Fruit fly (Drosophila melanogaster) S2 (cell line): ENCODE data around the gene CG3841.

Experiments used
- CG8478 ChIP-seq: fragments of >200 bp; optimal IDR thresholded peaks from 2 replicates; lab custom pipeline; 2018
- CTCF ChIP-seq, 2 experiments: fragments of >200 bp; optimal IDR thresholded peaks; 2 replicates each; lab custom pipeline; 2018

dm6 chr2L:9607997-9608563, 18.8 kb downstream of the CG3841 start, which contains the start of gene gcm2:
- no peak for TF ChIP-seq CTCF (optimal IDR thresholded peaks at IDR 0.05; lab: Kevin White, UChicago)
- TF ChIP-seq CG8478: no peak
